Worm (Caenorhabditis elegans): ENCODE results near the gene acs-2.

acs-2 gene

DNA sequence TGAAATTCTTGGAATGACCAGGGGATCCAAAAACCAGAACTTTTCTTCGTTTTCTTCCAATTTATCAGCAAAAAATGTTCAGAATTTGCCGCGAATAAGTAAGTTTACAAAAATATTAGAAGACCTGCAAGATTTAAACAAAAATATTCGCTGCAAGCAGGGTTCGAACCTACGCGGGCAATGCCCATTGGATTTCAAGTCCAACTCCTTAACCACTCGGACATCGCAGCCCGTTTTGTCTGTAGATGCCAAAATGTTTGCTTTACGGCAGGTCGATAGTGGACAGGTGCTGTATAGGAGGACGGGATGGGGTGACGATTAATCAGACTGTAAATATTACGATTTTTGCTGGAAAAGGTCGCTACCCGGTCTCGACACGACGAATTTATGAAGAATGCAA is 19.5 kb upstream of the acs-2 start (continued):
- TF ChIP-seq ccch-3 (GFP tag; optimal IDR thresholded peaks at IDR 0.05) (no peak), B0336.3 (GFP tag; IDR thresholded peaks at IDR 0.05) (peak; percentile 56; the same call in 1 of the 2 replicates), akir-1 (GFP tag; optimal IDR thresholded peaks at IDR 0.05) (no peak), unc-62 (GFP tag; optimal IDR thresholded peaks at IDR 0.05) (no peak), zfh-2 (GFP tag; conservative IDR thresholded peaks at IDR 0.05) (no peak), ztf-25 (GFP tag; IDR thresholded peaks at IDR 0.05) (0 out of 2 replicates have a peak, but pooled peaks have one; percentile 56), nfya-2 (GFP tag; IDR thresholded peaks at IDR 0.05) (no peak), F33H1.4 (GFP tag; IDR thresholded peaks at IDR 0.05) (no peak), ztf-22 (GFP tag; optimal IDR thresholded peaks at IDR 0.05) (no peak), F57C9.4 (tag; optimal IDR thresholded peaks at IDR 0.05) (no peak), rec-8 (tag; optimal IDR thresholded peaks at IDR 0.05) (peak; percentile 16 to 43), F22D6.2 (tag; optimal IDR thresholded peaks at IDR 0.05) (no peak), lsy-27 (tag; optimal IDR thresholded peaks at IDR 0.05; ENCODE audit: borderline replicate concordance, insufficient read depth) (no peak), lsl-1 (GFP tag; optimal IDR thresholded peaks at IDR 0.05) (peak; percentile 42), nhr-120 (GFP tag; IDR thresholded peaks at IDR 0.05) (0 out of 2 replicates have a peak, but pooled peaks have one; percentile 67), somi-1 (GFP tag; optimal IDR thresholded peaks at IDR 0.05) (no peak), lin-35 (GFP tag; optimal IDR thresholded peaks at IDR 0.05) (no peak), mel-28 (tag; optimal IDR thresholded peaks at IDR 0.05; ENCODE audit: borderline replicate concordance) (no peak), ceh-100 (GFP tag; IDR thresholded peaks at IDR 0.05) (0 out of 2 replicates have a peak, but pooled peaks have one; percentile 18), nhr-90 (tag; optimal IDR thresholded peaks at IDR 0.05) (peak; percentile 68), fkh-3 (tag; optimal IDR thresholded peaks at IDR 0.05) (peak; percentile 73), pbrm-1 (GFP tag; IDR thresholded peaks at IDR 0.05) (0 out of 2 replicates have a peak, but pooled peaks have one; percentile 56), madf-3 (GFP tag; IDR thresholded peaks at IDR 0.05) (0 out of 2 replicates have a peak, but pooled peaks have one; percentile 54), tbx-9 (tag; optimal IDR thresholded peaks at IDR 0.05; ENCODE audit: borderline replicate concordance) (no peak), mcd-1 (GFP tag; IDR thresholded peaks at IDR 0.05) (0 out of 2 replicates have a peak, but pooled peaks have one; percentile 14), snpc-3.4 (tag; optimal IDR thresholded peaks at IDR 0.05) (peak; percentile 58), sea-2 (GFP tag; IDR thresholded peaks at IDR 0.05) (no peak), lin-26 (GFP tag; IDR thresholded peaks at IDR 0.05) (peak; percentile 93), hlh-26 (GFP tag; conservative IDR thresholded peaks at IDR 0.05) (no peak), mxl-1 (tag; optimal IDR thresholded peaks at IDR 0.05) (peak; percentile 22), lir-1 (GFP tag; conservative IDR thresholded peaks at IDR 0.05) (no peak), F57A8.1 (GFP tag; optimal IDR thresholded peaks at IDR 0.05) (no peak), ztf-18 (tag; optimal IDR thresholded peaks at IDR 0.05) (peak; percentile 61), ztf-6 (GFP tag; IDR thresholded peaks at IDR 0.05) (no peak), ceh-91 (GFP tag; IDR thresholded peaks at IDR 0.05) (no peak), snpc-1.3 (tag; optimal IDR thresholded peaks at IDR 0.05; ENCODE audit: insufficient read depth) (peak; percentile 16), T26A5.8 (tag; optimal IDR thresholded peaks at IDR 0.05) (no peak), bed-1 (GFP tag; IDR thresholded peaks at IDR 0.05) (no peak), ztf-3 (GFP tag; optimal IDR thresholded peaks at IDR 0.05) (no peak), egrh-3 (GFP tag; IDR thresholded peaks at IDR 0.05) (no peak), F55B11.4 (tag; optimal IDR thresholded peaks at IDR 0.05; ENCODE audit: borderline replicate concordance, insufficient read depth) (no peak)
